Worm (Caenorhabditis elegans) whole organism, young adult: Measurements from ENCODE around the gene rsd-3.
A peak's percentile ranks its signal among the peaks of the same experiment; 100 is the strongest.

Source experiments
- F10E7.11 ChIP-seq: sonication (generic microtip); optimal IDR thresholded peaks from 2 replicates; lab custom pipeline; 2017; ENCODE audit warnings: mild to moderate bottlenecking, missing genetic modification characterization, moderate library complexity, missing compliant biosample characterization
- F57A8.1 ChIP-seq: fragments of 200-800 bp; sonication (Bioruptor generic); optimal IDR thresholded peaks from 2 replicates; lab custom pipeline; 2018; ENCODE audit warnings: mild to moderate bottlenecking, missing genetic modification characterization, moderate library complexity, missing compliant biosample characterization
- T26A5.8 ChIP-seq: sonication (generic microtip); optimal IDR thresholded peaks from 2 replicates; lab custom pipeline; 2016; ENCODE audit warnings: missing genetic modification characterization, missing compliant biosample characterization
- Y79H2A.3 ChIP-seq: fragments of 200-800 bp; sonication (Bioruptor generic); conservative IDR thresholded peaks from 2 replicates; pipeline ENCODE4 v1.3.6; 2022; ENCODE audit warnings: missing genetic modification reagents, missing genetic modification characterization, missing compliant biosample characterization
- atf-7 ChIP-seq: sonication (generic microtip); optimal IDR thresholded peaks from 2 replicates; lab custom pipeline; 2017; ENCODE audit warnings: mild to moderate bottlenecking, missing genetic modification characterization, missing compliant biosample characterization
- attf-3 ChIP-seq: fragments of 200-800 bp; sonication (Bioruptor generic); conservative IDR thresholded peaks from 2 replicates; pipeline ENCODE4 v1.3.6; 2022; ENCODE audit warnings: missing genetic modification reagents, missing genetic modification characterization, missing compliant biosample characterization
- attf-5 ChIP-seq: fragments of 200-800 bp; sonication (Bioruptor generic); optimal IDR thresholded peaks from 2 replicates; lab custom pipeline; 2018; ENCODE audit warnings: mild to moderate bottlenecking, missing genetic modification characterization, missing compliant biosample characterization
- bed-2 ChIP-seq: fragments of 200-800 bp; sonication (Bioruptor generic); IDR thresholded peaks from 2 replicates; pipeline ENCODE4 v1.3.6; 2022; ENCODE audit warnings: missing genetic modification reagents, missing genetic modification characterization, missing compliant biosample characterization
- ceh-100 ChIP-seq: fragments of 200-800 bp; sonication (Bioruptor generic); IDR thresholded peaks from 2 replicates; pipeline ENCODE4 v1.3.6; 2022; ENCODE audit warnings: missing genetic modification reagents, missing genetic modification characterization, missing compliant biosample characterization
- ceh-27 ChIP-seq: fragments of 200-800 bp; sonication (Bioruptor generic); optimal IDR thresholded peaks from 2 replicates; lab custom pipeline; 2018; ENCODE audit warnings: mild to moderate bottlenecking, missing genetic modification characterization, moderate library complexity, missing compliant biosample characterization
- dpl-1 ChIP-seq: fragments of 150-350 bp; optimal IDR thresholded peaks from 2 replicates; lab custom pipeline; 2014; ENCODE audit warnings: missing biosample characterization, missing genetic modification reagents, missing genetic modification characterization
- egrh-3 ChIP-seq: fragments of 200-800 bp; sonication (Bioruptor generic); IDR thresholded peaks from 2 replicates; pipeline ENCODE4 v1.3.6; 2022; ENCODE audit warnings: missing genetic modification reagents, missing genetic modification characterization, missing compliant biosample characterization
- ekl-4 ChIP-seq: fragments of 200-800 bp; sonication (Bioruptor generic); IDR thresholded peaks from 2 replicates; pipeline ENCODE4 v1.3.6; 2022; ENCODE audit warnings: missing genetic modification reagents, missing genetic modification characterization, missing compliant biosample characterization
- ets-4 ChIP-seq: fragments of 200-800 bp; sonication (Bioruptor generic); optimal IDR thresholded peaks from 2 replicates; lab custom pipeline; 2018; ENCODE audit warnings: mild to moderate bottlenecking, missing genetic modification characterization, missing compliant biosample characterization
- fkh-3 ChIP-seq: sonication (generic microtip); optimal IDR thresholded peaks from 2 replicates; lab custom pipeline; 2016; ENCODE audit warnings: mild to moderate bottlenecking, missing genetic modification characterization, missing compliant biosample characterization
- gei-17 ChIP-seq: fragments of 200-800 bp; sonication (Bioruptor generic); optimal IDR thresholded peaks from 2 replicates; lab custom pipeline; 2018; ENCODE audit warnings: mild to moderate bottlenecking, missing genetic modification characterization, missing compliant biosample characterization
- hlh-12 ChIP-seq: sonication (generic microtip); optimal IDR thresholded peaks from 2 replicates; lab custom pipeline; 2016; ENCODE audit warnings: missing genetic modification characterization, missing compliant biosample characterization
- hmg-20 ChIP-seq: fragments of 200-800 bp; sonication (Bioruptor generic); IDR thresholded peaks from 2 replicates; pipeline ENCODE4 v1.3.6; 2022; ENCODE audit warnings: missing genetic modification reagents, missing genetic modification characterization, missing compliant biosample characterization
- let-607 ChIP-seq, 2 experiments: fragments of 200-800 bp in 1 of 2; sonication (Bioruptor generic) in 1 of 2; sonication (generic microtip) in 1 of 2; optimal IDR thresholded peaks; 2 replicates each; lab custom pipeline; 2016 to 2018; ENCODE audit warnings: mild to moderate bottlenecking in 2 of 2, missing compliant biosample characterization in 2 of 2, missing genetic modification characterization in 2 of 2, moderate library complexity in 2 of 2, missing genotype in 1 of 2
- mel-28 ChIP-seq: sonication (generic microtip); optimal IDR thresholded peaks from 2 replicates; lab custom pipeline; 2016; ENCODE audit warnings: borderline replicate concordance, mild to moderate bottlenecking, missing genetic modification characterization, missing compliant biosample characterization
- mes-4 ChIP-seq: sonication (generic microtip); optimal IDR thresholded peaks from 2 replicates; lab custom pipeline; 2016; ENCODE audit warnings: missing genotype, missing genetic modification characterization, missing compliant biosample characterization
- nhr-120 ChIP-seq: fragments of 200-800 bp; sonication (Bioruptor generic); IDR thresholded peaks from 2 replicates; pipeline ENCODE4 v1.3.6; 2022; ENCODE audit warnings: missing genetic modification characterization, missing compliant biosample characterization
- repo-1 ChIP-seq: sonication (generic microtip); optimal IDR thresholded peaks from 2 replicates; lab custom pipeline; 2017; ENCODE audit warnings: mild to moderate bottlenecking, missing genetic modification characterization, missing compliant biosample characterization
- rpc-1 ChIP-seq, 2 experiments: fragments of 150-350 bp in 1 of 2; sonication (generic microtip) in 1 of 2; optimal IDR thresholded peaks; 2 replicates each; lab custom pipeline; 2014 to 2018; ENCODE audit warnings: missing biosample characterization in 1 of 2, missing genetic modification characterization in 1 of 2, missing genetic modification reagents in 1 of 2, missing genotype in 1 of 2
- sptf-2 ChIP-seq: fragments of 200-800 bp; sonication (Bioruptor generic); optimal IDR thresholded peaks from 2 replicates; lab custom pipeline; 2018; ENCODE audit warnings: mild to moderate bottlenecking, missing genetic modification characterization, missing compliant biosample characterization
- tbx-9 ChIP-seq: sonication (generic microtip); optimal IDR thresholded peaks from 2 replicates; lab custom pipeline; 2016; ENCODE audit warnings: borderline replicate concordance, missing genetic modification characterization, inconsistent platforms, missing compliant biosample characterization
- tlf-1 ChIP-seq: fragments of 200-800 bp; sonication (Bioruptor generic); optimal IDR thresholded peaks from 2 replicates; lab custom pipeline; 2018; ENCODE audit warnings: mild to moderate bottlenecking, missing genetic modification characterization, missing compliant biosample characterization
- zfh-2 ChIP-seq: fragments of 200-800 bp; sonication (Bioruptor generic); conservative IDR thresholded peaks from 2 replicates; pipeline ENCODE4 v1.3.6; 2022; ENCODE audit warnings: missing genetic modification reagents, missing genetic modification characterization, missing compliant biosample characterization
- zim-3 ChIP-seq: sonication (generic microtip); optimal IDR thresholded peaks from 2 replicates; lab custom pipeline; 2017; ENCODE audit warnings: mild to moderate bottlenecking, missing genetic modification characterization, moderate library complexity, missing compliant biosample characterization
- ztf-25 ChIP-seq: fragments of 200-800 bp; sonication (Bioruptor generic); IDR thresholded peaks from 2 replicates; pipeline ENCODE4 v1.3.6; 2022; ENCODE audit warnings: missing genetic modification reagents, missing genetic modification characterization, missing compliant biosample characterization
- ztf-3 ChIP-seq: fragments of 200-800 bp; sonication (Bioruptor generic); optimal IDR thresholded peaks from 2 replicates; lab custom pipeline; 2018; ENCODE audit warnings: mild to moderate bottlenecking, missing genetic modification characterization, missing compliant biosample characterization

Gene rsd-3

ce11 chrX:11806175-11806853, 8.0 kb downstream of the rsd-3 start (continued):
- TF ChIP-seq atf-7 (tag; lab: Kevin White, UChicago) (no peak), rpc-1 (optimal IDR thresholded peaks at IDR 0.05; lab: Kevin White, UChicago) (peak; percentile 39), rpc-1 (tag; optimal IDR thresholded peaks at IDR 0.05; lab: Kevin White, UChicago) (peak; percentile 72), mes-4 (tag; lab: Kevin White, UChicago) (no peak), tlf-1 (GFP tag; lab: Kevin White, UChicago) (no peak), ztf-3 (GFP tag; lab: Kevin White, UChicago) (no peak)

DNA sequence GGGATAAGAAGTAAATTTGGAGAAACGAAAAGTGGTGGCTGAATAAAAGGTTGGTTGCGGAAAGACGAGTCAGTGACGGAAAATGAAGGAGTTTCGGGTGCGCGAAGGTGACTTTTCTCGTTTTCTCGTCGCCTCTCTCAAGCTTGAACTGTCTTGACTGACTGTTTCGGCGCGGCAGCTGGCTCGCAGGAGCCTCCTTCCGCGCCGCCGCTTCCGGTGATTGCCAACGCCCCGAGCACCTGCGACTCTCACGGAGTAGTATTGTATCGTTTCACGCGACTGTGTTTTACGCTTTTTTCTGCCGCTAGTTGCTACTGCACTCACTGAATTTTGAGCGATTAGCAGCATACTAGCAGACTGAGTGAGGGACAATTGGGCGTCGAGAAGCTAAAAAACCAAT, 16.4 kb downstream of the rsd-3 start, which contains the start of gene C34E11.2:
Gene C34E11.2 (minus strand): TSS at position 84 of the 400 bp plus-strand sequence.
- TF ChIP-seq attf-5 (GFP tag; lab: Kevin White, UChicago) (no peak), ekl-4 (no peak), ets-4 (GFP tag; lab: Kevin White, UChicago) (no peak), egrh-3 (GFP tag; lab: Robert Waterston, UW) (peak; percentile 59; the same call in 1 of the 2 replicates), let-607 (tag; optimal IDR thresholded peaks at IDR 0.05; lab: Kevin White, UChicago) (no peak), ceh-27 (GFP tag; lab: Kevin White, UChicago) (no peak), zim-3 (tag; lab: Kevin White, UChicago) (no peak), F10E7.11 (no peak), attf-3 (no peak), gei-17 (no peak), zfh-2 (GFP tag; lab: Robert Waterston, UW) (peak; percentile 88), hlh-12 (tag; lab: Kevin White, UChicago) (no peak), F57A8.1 (no peak), bed-2 (GFP tag; lab: Robert Waterston, UW) (no peak)

DNA sequence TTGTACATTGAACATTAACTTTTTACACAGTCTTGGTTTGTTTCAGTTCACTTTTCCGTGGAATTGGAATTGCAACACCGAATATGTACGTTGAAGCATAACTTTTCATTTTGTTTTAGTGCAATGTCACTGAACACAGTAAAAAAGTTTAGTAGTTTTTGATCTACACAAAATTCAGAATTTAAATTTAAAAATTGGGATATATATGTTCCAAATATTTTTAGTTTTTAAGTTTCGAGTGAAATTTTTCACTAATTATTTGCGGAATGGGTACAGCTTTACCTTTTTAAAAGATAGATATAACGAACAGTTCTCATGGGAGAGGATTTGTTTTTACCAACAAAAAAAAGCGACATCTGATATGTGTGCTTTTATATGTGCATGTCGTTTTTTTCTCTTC, 18.5 kb downstream of the rsd-3 start:
- no peak for TF ChIP-seq Y79H2A.3 (GFP tag; lab: Robert Waterston, UW)
- TF ChIP-seq bed-2 (GFP tag; lab: Robert Waterston, UW): no peak
- no peak for TF ChIP-seq tbx-9
- TF ChIP-seq mel-28 (tag; lab: Kevin White, UChicago): no peak
- no peak for TF ChIP-seq dpl-1 (GFP tag; lab: Kevin White, UChicago)
- TF ChIP-seq ceh-100 (GFP tag; lab: Robert Waterston, UW): no peak
- TF ChIP-seq repo-1 (tag; lab: Kevin White, UChicago): no peak
- TF ChIP-seq nhr-120 (GFP tag; lab: Robert Waterston, UW): no peak
- no peak for TF ChIP-seq T26A5.8 (tag; lab: Kevin White, UChicago)

DNA sequence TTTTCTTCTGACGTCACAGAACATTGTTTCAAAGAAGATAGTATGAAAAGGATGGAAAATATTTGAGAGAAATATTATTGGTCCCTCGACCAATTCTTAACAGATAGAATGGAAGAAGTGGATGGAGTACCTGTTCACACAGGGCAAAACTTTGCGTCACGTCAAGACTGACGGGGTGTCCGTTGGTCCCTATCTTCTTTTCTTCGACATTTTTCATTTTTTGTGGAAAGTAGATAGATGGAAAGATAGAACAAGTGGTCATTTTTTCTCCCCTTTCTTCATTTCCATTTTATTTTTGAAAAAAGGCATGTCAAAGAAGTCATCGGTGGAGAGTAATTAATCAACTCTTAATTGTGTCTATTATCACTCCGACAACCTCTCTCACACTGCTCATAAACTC, 20.4 kb downstream of the rsd-3 start:
- TF ChIP-seq zfh-2 (GFP tag; lab: Robert Waterston, UW) (no peak), hmg-20 (GFP tag; lab: Robert Waterston, UW) (no peak), sptf-2 (GFP tag; lab: Kevin White, UChicago) (no peak), fkh-3 (tag; lab: Kevin White, UChicago) (no peak), ztf-25 (GFP tag; lab: Robert Waterston, UW) (no peak)
